Worm (Caenorhabditis elegans) whole organism, young adult: Measurements from ENCODE around the gene frh-1.

Experiments
- F39B2.1 ChIP-seq: fragments of 200-800 bp; sonication (Bioruptor generic); IDR thresholded peaks from 2 replicates; pipeline ENCODE4 v1.3.6; 2022; ENCODE audit warnings: missing genetic modification reagents, missing genetic modification characterization, missing compliant biosample characterization
- F57A8.1 ChIP-seq: fragments of 200-800 bp; sonication (Bioruptor generic); optimal IDR thresholded peaks from 2 replicates; lab custom pipeline; 2018; ENCODE audit warnings: mild to moderate bottlenecking, missing genetic modification characterization, moderate library complexity, missing compliant biosample characterization
- F57C9.4 ChIP-seq: sonication (generic microtip); optimal IDR thresholded peaks from 2 replicates; lab custom pipeline; 2017; ENCODE audit warnings: mild to moderate bottlenecking, missing genetic modification characterization, missing compliant biosample characterization
- Y67H2A.10 ChIP-seq: fragments of 200-800 bp; sonication (Bioruptor generic); conservative IDR thresholded peaks from 2 replicates; pipeline ENCODE4 v1.3.6; 2022; ENCODE audit warnings: missing genetic modification reagents, missing genetic modification characterization, missing compliant biosample characterization
- aptf-3 ChIP-seq: fragments of 200-800 bp; sonication (Bioruptor generic); IDR thresholded peaks from 2 replicates; pipeline ENCODE4 v1.3.6; 2022; ENCODE audit warnings: missing genetic modification characterization, missing compliant biosample characterization
- athp-1 ChIP-seq: sonication (generic microtip); optimal IDR thresholded peaks from 2 replicates; lab custom pipeline; 2017; ENCODE audit warnings: mild to moderate bottlenecking, missing genetic modification characterization, missing compliant biosample characterization
- attf-6 ChIP-seq: fragments of 200-800 bp; sonication (Bioruptor generic); IDR thresholded peaks from 2 replicates; pipeline ENCODE4 v1.3.6; 2022; ENCODE audit warnings: missing genetic modification reagents, missing genetic modification characterization, missing compliant biosample characterization
- bed-1 ChIP-seq: fragments of 200-800 bp; sonication (Bioruptor generic); IDR thresholded peaks from 2 replicates; pipeline ENCODE4 v1.3.6; 2022; ENCODE audit warnings: missing genetic modification reagents, missing genetic modification characterization, missing compliant biosample characterization
- cebp-1 ChIP-seq, 2 experiments: fragments of 200-800 bp in 1 of 2; sonication (Bioruptor generic) in 1 of 2; sonication (generic microtip) in 1 of 2; IDR thresholded peaks in 1 of 2; optimal IDR thresholded peaks in 1 of 2; 2 replicates each; pipeline versions ENCODE4 v1.3.6 to Lab custom; 2017 to 2022; ENCODE audit warnings: missing compliant biosample characterization in 2 of 2, missing genetic modification characterization in 2 of 2, mild to moderate bottlenecking in 1 of 2, missing genetic modification reagents in 1 of 2, moderate library complexity in 1 of 2
- ceh-27 ChIP-seq: fragments of 200-800 bp; sonication (Bioruptor generic); optimal IDR thresholded peaks from 2 replicates; lab custom pipeline; 2018; ENCODE audit warnings: mild to moderate bottlenecking, missing genetic modification characterization, moderate library complexity, missing compliant biosample characterization
- ceh-40 ChIP-seq: fragments of 200-800 bp; sonication (Bioruptor generic); IDR thresholded peaks from 2 replicates; pipeline ENCODE4 v1.3.6; 2022; ENCODE audit warnings: missing genetic modification characterization, missing compliant biosample characterization
- ceh-91 ChIP-seq: fragments of 200-800 bp; sonication (Bioruptor generic); IDR thresholded peaks from 2 replicates; pipeline ENCODE4 v1.3.6; 2022; ENCODE audit warnings: missing genetic modification reagents, missing genetic modification characterization, missing compliant biosample characterization
- die-1 ChIP-seq: sonication (generic microtip); optimal IDR thresholded peaks from 2 replicates; lab custom pipeline; 2016; ENCODE audit warnings: missing genotype, mild to moderate bottlenecking, missing genetic modification characterization, missing compliant biosample characterization
- dox-1 ChIP-seq: fragments of 200-800 bp; sonication (Bioruptor generic); IDR thresholded peaks from 2 replicates; pipeline ENCODE4 v1.3.6; 2022; ENCODE audit warnings: missing genetic modification reagents, missing genetic modification characterization, missing compliant biosample characterization
- egrh-3 ChIP-seq: fragments of 200-800 bp; sonication (Bioruptor generic); IDR thresholded peaks from 2 replicates; pipeline ENCODE4 v1.3.6; 2022; ENCODE audit warnings: missing genetic modification reagents, missing genetic modification characterization, missing compliant biosample characterization
- fkh-3 ChIP-seq: sonication (generic microtip); optimal IDR thresholded peaks from 2 replicates; lab custom pipeline; 2016; ENCODE audit warnings: mild to moderate bottlenecking, missing genetic modification characterization, missing compliant biosample characterization
- hlh-12 ChIP-seq: sonication (generic microtip); optimal IDR thresholded peaks from 2 replicates; lab custom pipeline; 2016; ENCODE audit warnings: missing genetic modification characterization, missing compliant biosample characterization
- hlh-26 ChIP-seq: fragments of 200-800 bp; sonication (Bioruptor generic); conservative IDR thresholded peaks from 2 replicates; pipeline ENCODE4 v1.3.6; 2022; ENCODE audit warnings: missing genetic modification reagents, missing genetic modification characterization, missing compliant biosample characterization
- hmg-1.2 ChIP-seq: fragments of 200-800 bp; sonication (Bioruptor generic); IDR thresholded peaks from 2 replicates; pipeline ENCODE4 v1.3.6; 2022; ENCODE audit warnings: missing genetic modification reagents, missing genetic modification characterization, missing compliant biosample characterization
- hmg-20 ChIP-seq: fragments of 200-800 bp; sonication (Bioruptor generic); IDR thresholded peaks from 2 replicates; pipeline ENCODE4 v1.3.6; 2022; ENCODE audit warnings: missing genetic modification reagents, missing genetic modification characterization, missing compliant biosample characterization
- hsf-1 ChIP-seq: fragments of 200-800 bp; sonication (Bioruptor generic); IDR thresholded peaks from 2 replicates; pipeline ENCODE4 v1.3.6; 2022; ENCODE audit warnings: missing genetic modification reagents, missing genetic modification characterization, missing compliant biosample characterization
- lag-1 ChIP-seq: fragments of 200-800 bp; sonication (Bioruptor generic); IDR thresholded peaks from 2 replicates; pipeline ENCODE4 v1.3.6; 2022; ENCODE audit warnings: missing genetic modification reagents, missing genetic modification characterization, missing compliant biosample characterization
- lin-40 ChIP-seq: sonication (generic microtip); optimal IDR thresholded peaks from 2 replicates; lab custom pipeline; 2016; ENCODE audit warnings: missing genetic modification characterization, mild to moderate bottlenecking, missing compliant biosample characterization, missing genotype, missing genetic modification reagents
- lin-54 ChIP-seq: fragments of 200-800 bp; sonication (Bioruptor generic); optimal IDR thresholded peaks from 2 replicates; lab custom pipeline; 2018; ENCODE audit warnings: mild to moderate bottlenecking, missing genetic modification characterization, missing compliant biosample characterization
- lsy-27 ChIP-seq: sonication (generic microtip); optimal IDR thresholded peaks from 2 replicates; lab custom pipeline; 2017; ENCODE audit warnings: missing genetic modification characterization, mild to moderate bottlenecking, missing compliant biosample characterization, antibody characterized with exemption, missing genotype, borderline replicate concordance; ENCODE audit not compliant: insufficient read depth
- mcd-1 ChIP-seq: fragments of 200-800 bp; sonication (Bioruptor generic); IDR thresholded peaks from 2 replicates; pipeline ENCODE4 v1.3.6; 2022; ENCODE audit warnings: missing genetic modification reagents, missing genetic modification characterization, missing compliant biosample characterization
- mel-28 ChIP-seq: sonication (generic microtip); optimal IDR thresholded peaks from 2 replicates; lab custom pipeline; 2016; ENCODE audit warnings: borderline replicate concordance, mild to moderate bottlenecking, missing genetic modification characterization, missing compliant biosample characterization
- nfyb-1 ChIP-seq: fragments of 200-800 bp; sonication (Bioruptor generic); IDR thresholded peaks from 2 replicates; pipeline ENCODE4 v1.3.6; 2022; ENCODE audit warnings: missing genetic modification reagents, missing genetic modification characterization, missing compliant biosample characterization
- nhr-27 ChIP-seq: fragments of 200-800 bp; sonication (Bioruptor generic); optimal IDR thresholded peaks from 2 replicates; lab custom pipeline; 2018; ENCODE audit warnings: mild to moderate bottlenecking, missing genetic modification characterization, moderate library complexity, missing compliant biosample characterization
- nhr-80 ChIP-seq: sonication (generic microtip); optimal IDR thresholded peaks from 2 replicates; lab custom pipeline; 2016; ENCODE audit warnings: missing genetic modification characterization, missing compliant biosample characterization
- nhr-90 ChIP-seq: sonication (generic microtip); optimal IDR thresholded peaks from 2 replicates; lab custom pipeline; 2016; ENCODE audit warnings: missing genotype, mild to moderate bottlenecking, missing genetic modification characterization, missing compliant biosample characterization
- snpc-3.4 ChIP-seq: sonication (generic microtip); optimal IDR thresholded peaks from 2 replicates; lab custom pipeline; 2017; ENCODE audit warnings: missing genetic modification characterization, mild to moderate bottlenecking, missing compliant biosample characterization, antibody characterized with exemption, moderate library complexity, missing genotype, missing genetic modification reagents
- unc-62 ChIP-seq: fragments of 150-350 bp; optimal IDR thresholded peaks from 2 replicates; lab custom pipeline; 2014; ENCODE audit warnings: missing biosample characterization, missing genetic modification reagents, missing genetic modification characterization
- zfh-2 ChIP-seq: fragments of 200-800 bp; sonication (Bioruptor generic); conservative IDR thresholded peaks from 2 replicates; pipeline ENCODE4 v1.3.6; 2022; ENCODE audit warnings: missing genetic modification reagents, missing genetic modification characterization, missing compliant biosample characterization
- ztf-18 ChIP-seq: sonication (generic microtip); optimal IDR thresholded peaks from 2 replicates; lab custom pipeline; 2016; ENCODE audit warnings: missing genotype, mild to moderate bottlenecking, missing genetic modification characterization, missing compliant biosample characterization
- ztf-28 ChIP-seq: fragments of 200-800 bp; sonication (Bioruptor generic); IDR thresholded peaks from 2 replicates; pipeline ENCODE4 v1.3.6; 2022; ENCODE audit warnings: missing genetic modification reagents, missing genetic modification characterization, missing compliant biosample characterization
- ztf-6 ChIP-seq: fragments of 200-800 bp; sonication (Bioruptor generic); IDR thresholded peaks from 2 replicates; pipeline ENCODE4 v1.3.6; 2022; ENCODE audit warnings: missing genetic modification reagents, missing genetic modification characterization, missing compliant biosample characterization

The frh-1 gene

ce11 chrII:5899080-5899479, 18.1 kb upstream of the frh-1 start:
- TF ChIP-seq zfh-2 (GFP tag; lab: Robert Waterston, UW) = peak; percentile 60
- no peak for TF ChIP-seq lsy-27 (tag; lab: Kevin White, UChicago)
- TF ChIP-seq, all 124 proteins: peak for 1

- no peak for TF ChIP-seq lag-1 (GFP tag; lab: Robert Waterston, UW)
- TF ChIP-seq nhr-80 (tag; lab: Kevin White, UChicago) = peak; percentile 78
- TF ChIP-seq, all 124 proteins: peak for 1
Measured at ce11 chrII:5899865-5900486, 17.2 kb upstream of the frh-1 start.

ce11 chrII:5901407-5902026, 15.7 kb upstream of the frh-1 start:
- peak; percentile 91 for TF ChIP-seq egrh-3 (GFP tag; lab: Robert Waterston, UW)
- no peak for TF ChIP-seq F57C9.4 (tag; lab: Kevin White, UChicago)
- no peak for TF ChIP-seq ceh-27 (GFP tag; lab: Kevin White, UChicago)
- no peak for TF ChIP-seq ztf-28 (GFP tag; lab: Robert Waterston, UW)
- no peak for TF ChIP-seq F57A8.1 (GFP tag; lab: Kevin White, UChicago)
- TF ChIP-seq snpc-3.4 (tag; lab: Kevin White, UChicago) = no peak
- TF ChIP-seq ztf-18 (tag; lab: Kevin White, UChicago) = no peak
- peak; percentile 38; the same call in 1 of the 2 replicates for TF ChIP-seq dox-1 (GFP tag; lab: Robert Waterston, UW)
- TF ChIP-seq hsf-1 = no peak
- no peak for TF ChIP-seq mel-28 (tag; lab: Kevin White, UChicago)
- no peak for TF ChIP-seq Y67H2A.10
- no peak for TF ChIP-seq athp-1 (tag; lab: Kevin White, UChicago)
- no peak for TF ChIP-seq fkh-3 (tag; lab: Kevin White, UChicago)
- TF ChIP-seq ztf-6 = no peak
- no peak for TF ChIP-seq hlh-26 (GFP tag; lab: Robert Waterston, UW)
- peak; percentile 55 for TF ChIP-seq mcd-1 (GFP tag; lab: Robert Waterston, UW)
- no peak for TF ChIP-seq die-1 (tag; lab: Kevin White, UChicago)
- no peak for TF ChIP-seq cebp-1 (GFP tag; IDR thresholded peaks at IDR 0.05; lab: Robert Waterston, UW)
- TF ChIP-seq cebp-1 (tag; optimal IDR thresholded peaks at IDR 0.05; lab: Kevin White, UChicago) = peak; percentile 51
- TF ChIP-seq nhr-90 (tag; lab: Kevin White, UChicago) = no peak
- 0 out of 2 replicates have a peak, but pooled peaks have one; percentile 16 for TF ChIP-seq hmg-20 (GFP tag; lab: Robert Waterston, UW)
- TF ChIP-seq attf-6 (GFP tag; lab: Robert Waterston, UW) = no peak
- TF ChIP-seq ceh-91 = no peak
- TF ChIP-seq ceh-40 = no peak
- TF ChIP-seq aptf-3 (GFP tag; lab: Robert Waterston, UW) = 0 out of 2 replicates have a peak, but pooled peaks have one; percentile 69
- TF ChIP-seq lin-54 (GFP tag; lab: Kevin White, UChicago) = no peak
- no peak for TF ChIP-seq lsy-27 (tag; lab: Kevin White, UChicago)
- TF ChIP-seq zfh-2 (GFP tag; lab: Robert Waterston, UW) = peak; percentile 96
- TF ChIP-seq lin-40 (tag; lab: Kevin White, UChicago) = peak; percentile 13
- no peak for TF ChIP-seq F39B2.1 (GFP tag; lab: Robert Waterston, UW)
- TF ChIP-seq nfyb-1 (GFP tag; lab: Robert Waterston, UW) = no peak
- TF ChIP-seq bed-1 (GFP tag; lab: Robert Waterston, UW) = no peak
- no peak for TF ChIP-seq unc-62
- no peak for TF ChIP-seq hlh-12 (tag; lab: Kevin White, UChicago)
- peak; percentile 27; the same call in 1 of the 2 replicates for TF ChIP-seq hmg-1.2
- TF ChIP-seq nhr-27 (tag; lab: Kevin White, UChicago) = peak; percentile 18
